Fruit fly (Drosophila melanogaster) whole organism, embryonic: ENCODE data around the gene CG11353.

Experiments used
- CG1529 ChIP-seq: fragments of 200-800 bp; sonication (Bioruptor generic); optimal IDR thresholded peaks from 3 replicates; lab custom pipeline; 2018; ENCODE audit warnings: missing biosample characterization, missing genetic modification characterization
- CG8089 ChIP-seq: fragments of 200-800 bp; sonication (Bioruptor generic); optimal IDR thresholded peaks from 3 replicates; lab custom pipeline; 2016; ENCODE audit warnings: missing biosample characterization, missing genetic modification characterization
- CG9727 ChIP-seq: fragments of 200-800 bp; sonication (Bioruptor generic); optimal IDR thresholded peaks from 3 replicates; lab custom pipeline; 2017; ENCODE audit warnings: missing biosample characterization, mild to moderate bottlenecking, missing genetic modification characterization
- Hand ChIP-seq: fragments of 200-800 bp; sonication (Bioruptor generic); optimal IDR thresholded peaks from 2 replicates; lab custom pipeline; 2017; ENCODE audit warnings: mild to moderate bottlenecking, missing biosample characterization, missing genetic modification reagents, missing genetic modification characterization
- amos ChIP-seq: fragments of 200-800 bp; sonication (Bioruptor generic); IDR thresholded peaks from 2 replicates; pipeline ENCODE4 v1.3.6; 2022; ENCODE audit warnings: missing biosample characterization, missing genetic modification characterization; ENCODE audit not compliant: partially characterized antibody
- bab2 ChIP-seq: fragments of 200-800 bp; sonication (Bioruptor generic); optimal IDR thresholded peaks from 2 replicates; lab custom pipeline; 2016; ENCODE audit warnings: missing biosample characterization, missing genetic modification characterization
- cg ChIP-seq: fragments of 200-800 bp; sonication (Bioruptor generic); optimal IDR thresholded peaks from 3 replicates; lab custom pipeline; 2019; ENCODE audit warnings: missing biosample characterization, mild to moderate bottlenecking, missing genetic modification characterization, moderate library complexity
- crc ChIP-seq: fragments of 200-800 bp; sonication (Bioruptor generic); optimal IDR thresholded peaks from 2 replicates; lab custom pipeline; 2016; ENCODE audit warnings: missing biosample characterization, missing genetic modification characterization
- dan ChIP-seq: fragments of 200-800 bp; sonication (Bioruptor generic); IDR thresholded peaks from 2 replicates; pipeline ENCODE4 v1.3.6; 2022; ENCODE audit warnings: missing biosample characterization, missing genetic modification characterization
- dmrt11E ChIP-seq: fragments of 200-800 bp; sonication (Bioruptor generic); optimal IDR thresholded peaks from 3 replicates; lab custom pipeline; 2018; ENCODE audit warnings: missing biosample characterization, mild to moderate bottlenecking, missing genetic modification characterization, moderate library complexity
- h ChIP-seq: fragments of >200 bp; optimal IDR thresholded peaks from 2 replicates; lab custom pipeline; 2017
- sna ChIP-seq: fragments of 200-800 bp; sonication (Bioruptor generic); IDR thresholded peaks from 2 replicates; pipeline ENCODE4 v1.3.6; 2022; ENCODE audit warnings: missing biosample characterization, missing genetic modification characterization; ENCODE audit not compliant: partially characterized antibody
- usp ChIP-seq: fragments of >200 bp; optimal IDR thresholded peaks from 2 replicates; lab custom pipeline; 2017; ENCODE audit warnings: missing biosample characterization, missing genetic modification characterization

dm6 chr3L:4575392-4575791, 42.4 kb downstream of the CG11353 start:
- no peak for TF ChIP-seq bab2 (GFP tag; lab: Kevin White, UChicago)
- no peak for TF ChIP-seq cg
- TF ChIP-seq CG8089 (GFP tag; lab: Kevin White, UChicago), result no peak
- TF ChIP-seq h (lab: Kevin White, UChicago), result no peak
- TF ChIP-seq crc, result no peak
- TF ChIP-seq usp, result no peak
- TF ChIP-seq dan, result no peak
- TF ChIP-seq Hand (GFP tag; lab: Kevin White, UChicago), result no peak
- no peak for TF ChIP-seq amos (GFP tag; lab: Robert Waterston, UW)
- TF ChIP-seq CG9727 (GFP tag; lab: Kevin White, UChicago), result no peak
- TF ChIP-seq dmrt11E (tag; lab: Kevin White, UChicago), result no peak
- no peak for TF ChIP-seq sna
- TF ChIP-seq CG1529, result no peak
